Worm (Caenorhabditis elegans) whole organism, L2 larva: Measurements from ENCODE around the gene F46B6.13.

ENCODE experiments used
- F13H6.1 ChIP-seq: sonication (generic microtip); optimal IDR thresholded peaks from 2 replicates; lab custom pipeline; 2016; ENCODE audit warnings: missing genetic modification characterization, missing compliant biosample characterization
- ZK546.5 ChIP-seq: sonication (generic microtip); optimal IDR thresholded peaks from 2 replicates; lab custom pipeline; 2017; ENCODE audit warnings: missing biosample characterization, missing genetic modification characterization
- alr-1 ChIP-seq: fragments of 150-350 bp; optimal IDR thresholded peaks from 2 replicates; lab custom pipeline; 2014; ENCODE audit warnings: missing biosample characterization, missing genetic modification characterization
- aly-2 ChIP-seq: fragments of 150-350 bp; optimal IDR thresholded peaks from 2 replicates; lab custom pipeline; 2014; ENCODE audit warnings: missing biosample characterization, missing genetic modification characterization
- ama-1 ChIP-seq: fragments of 150-350 bp; optimal IDR thresholded peaks from 2 replicates; lab custom pipeline; 2018; ENCODE audit warnings: inconsistent platforms
- blmp-1 ChIP-seq: sonication (generic microtip); optimal IDR thresholded peaks from 2 replicates; lab custom pipeline; 2017; ENCODE audit warnings: missing genetic modification characterization, mild to moderate bottlenecking, missing compliant biosample characterization, antibody characterized with exemption, moderate library complexity; ENCODE audit not compliant: insufficient read depth
- ceh-16 ChIP-seq: fragments of 150-350 bp; optimal IDR thresholded peaks from 2 replicates; lab custom pipeline; 2014; ENCODE audit warnings: missing biosample characterization, missing genetic modification characterization
- ceh-82 ChIP-seq: fragments of 150-350 bp; optimal IDR thresholded peaks from 2 replicates; lab custom pipeline; 2014; ENCODE audit warnings: missing biosample characterization, missing genetic modification characterization
- crh-2 ChIP-seq: sonication (generic microtip); optimal IDR thresholded peaks from 2 replicates; lab custom pipeline; 2017; ENCODE audit warnings: missing biosample characterization, missing genetic modification characterization
- dmd-4 ChIP-seq: sonication (generic microtip); optimal IDR thresholded peaks from 2 replicates; lab custom pipeline; 2017; ENCODE audit warnings: missing biosample characterization, missing genetic modification characterization
- egl-27 ChIP-seq: sonication (generic microtip); optimal IDR thresholded peaks from 3 replicates; lab custom pipeline; 2017; ENCODE audit warnings: missing biosample characterization, missing genetic modification reagents, missing genetic modification characterization
- elt-1 ChIP-seq: fragments of 150-350 bp; optimal IDR thresholded peaks from 2 replicates; lab custom pipeline; 2014; ENCODE audit warnings: missing biosample characterization, missing genetic modification characterization
- fos-1 ChIP-seq: fragments of 150-350 bp; optimal IDR thresholded peaks from 2 replicates; lab custom pipeline; 2014; ENCODE audit warnings: missing biosample characterization, missing genetic modification characterization
- gmeb-1 ChIP-seq: fragments of 150-350 bp; optimal IDR thresholded peaks from 2 replicates; lab custom pipeline; 2014; ENCODE audit warnings: missing biosample characterization, missing genetic modification characterization
- lin-11 ChIP-seq: fragments of 150-350 bp; sonication (generic microtip); optimal IDR thresholded peaks from 2 replicates; lab custom pipeline; 2014; ENCODE audit warnings: missing biosample characterization, missing genetic modification characterization, inconsistent platforms, mixed read lengths
- lin-13 ChIP-seq: fragments of 150-350 bp; optimal IDR thresholded peaks from 2 replicates; lab custom pipeline; 2014; ENCODE audit warnings: missing biosample characterization, missing genetic modification reagents, missing genetic modification characterization
- lin-39 ChIP-seq: fragments of 150-350 bp; optimal IDR thresholded peaks from 2 replicates; lab custom pipeline; 2014; ENCODE audit warnings: missing biosample characterization, missing genetic modification reagents, missing genetic modification characterization
- lsy-2 ChIP-seq, 2 experiments: fragments of 150-350 bp in 1 of 2; sonication (generic microtip) in 1 of 2; optimal IDR thresholded peaks; 2 replicates each; lab custom pipeline; 2014 to 2017; ENCODE audit warnings: missing biosample characterization in 2 of 2, missing genetic modification characterization in 2 of 2
- mab-5 ChIP-seq: fragments of 150-350 bp; optimal IDR thresholded peaks from 2 replicates; lab custom pipeline; 2014; ENCODE audit warnings: missing biosample characterization, missing genetic modification characterization
- mbf-1 ChIP-seq: sonication (generic microtip); optimal IDR thresholded peaks from 2 replicates; lab custom pipeline; 2017; ENCODE audit warnings: missing biosample characterization, missing genetic modification characterization
- nhr-10 ChIP-seq: sonication (generic microtip); optimal IDR thresholded peaks from 2 replicates; lab custom pipeline; 2017; ENCODE audit warnings: missing biosample characterization, missing genetic modification characterization
- nhr-12 ChIP-seq: fragments of 150-350 bp; optimal IDR thresholded peaks from 2 replicates; lab custom pipeline; 2014; ENCODE audit warnings: missing biosample characterization, missing genetic modification characterization
- nhr-129 ChIP-seq: fragments of 150-350 bp; optimal IDR thresholded peaks from 2 replicates; lab custom pipeline; 2014; ENCODE audit warnings: missing biosample characterization, missing genetic modification characterization
- nhr-23 ChIP-seq: fragments of 150-350 bp; optimal IDR thresholded peaks from 2 replicates; lab custom pipeline; 2014; ENCODE audit warnings: missing biosample characterization, missing genetic modification reagents, missing genetic modification characterization
- nhr-237 ChIP-seq: fragments of 150-350 bp; optimal IDR thresholded peaks from 2 replicates; lab custom pipeline; 2014; ENCODE audit warnings: missing biosample characterization, missing genetic modification characterization
- nhr-25 ChIP-seq: fragments of 150-350 bp; sonication (generic microtip); optimal IDR thresholded peaks from 3 replicates; lab custom pipeline; 2014; ENCODE audit warnings: missing biosample characterization, missing genetic modification characterization
- nhr-6 ChIP-seq: fragments of 150-350 bp; optimal IDR thresholded peaks from 2 replicates; lab custom pipeline; 2014; ENCODE audit warnings: missing biosample characterization, missing genetic modification characterization
- nhr-77 ChIP-seq: fragments of 150-350 bp; optimal IDR thresholded peaks from 2 replicates; lab custom pipeline; 2014; ENCODE audit warnings: missing biosample characterization, missing genetic modification characterization
- peb-1 ChIP-seq: fragments of 150-350 bp; optimal IDR thresholded peaks from 2 replicates; lab custom pipeline; 2014; ENCODE audit warnings: missing biosample characterization, missing genetic modification characterization
- skn-1 ChIP-seq: sonication (generic microtip); optimal IDR thresholded peaks from 2 replicates; lab custom pipeline; 2017; ENCODE audit warnings: missing biosample characterization, missing genetic modification characterization
- sma-3 ChIP-seq: sonication (generic microtip); optimal IDR thresholded peaks from 2 replicates; lab custom pipeline; 2016; ENCODE audit warnings: missing genetic modification reagents, missing genetic modification characterization, missing compliant biosample characterization
- sma-9 ChIP-seq, 2 experiments: fragments of 150-350 bp in 1 of 2; sonication (generic microtip) in 1 of 2; optimal IDR thresholded peaks; 2 replicates each; lab custom pipeline; 2014 to 2016; ENCODE audit warnings: missing genetic modification characterization in 2 of 2, mild to moderate bottlenecking in 1 of 2, missing biosample characterization in 1 of 2, missing compliant biosample characterization in 1 of 2, missing genetic modification reagents in 1 of 2, moderate library complexity in 1 of 2
- snpc-4 ChIP-seq: fragments of 150-350 bp; optimal IDR thresholded peaks from 2 replicates; lab custom pipeline; 2014; ENCODE audit warnings: missing biosample characterization, missing genetic modification characterization
- unc-62 ChIP-seq: fragments of 150-350 bp; optimal IDR thresholded peaks from 2 replicates; lab custom pipeline; 2014; ENCODE audit warnings: missing biosample characterization, missing genetic modification reagents, missing genetic modification characterization
- ztf-1 ChIP-seq: fragments of 200-800 bp; sonication (Bioruptor generic); conservative IDR thresholded peaks from 2 replicates; pipeline ENCODE4 v1.3.6; 2022; ENCODE audit warnings: missing genetic modification characterization, missing compliant biosample characterization
- ztf-4 ChIP-seq: fragments of 150-350 bp; optimal IDR thresholded peaks from 2 replicates; lab custom pipeline; 2014; ENCODE audit warnings: missing biosample characterization, missing genetic modification characterization

The F46B6.13 gene

ce11 chrV:9756242-9756641 lies 42.7 kb downstream of the F46B6.13 start, which contains the start of gene hrg-3 (continued):
- TF ChIP-seq nhr-6 (tag; lab: Kevin White, UChicago) (no peak), F13H6.1 (tag; lab: Kevin White, UChicago) (no peak)

ce11 chrV:9755725-9756124 lies 43.3 kb downstream of the F46B6.13 start, which contains the start of gene F58E6.8:
Gene F58E6.8, minus strand, starts transcription at chrV:9755825.
- TF ChIP-seq nhr-6 (tag; lab: Kevin White, UChicago) (no peak), nhr-77 (tag; lab: Kevin White, UChicago) (no peak), alr-1 (tag; lab: Kevin White, UChicago) (no peak), nhr-25 (tag; lab: Kevin White, UChicago) (no peak), skn-1 (tag; lab: Kevin White, UChicago) (no peak), ztf-4 (no peak), ZK546.5 (tag; lab: Kevin White, UChicago) (no peak), aly-2 (no peak), ama-1 (lab: Kevin White, UChicago) (no peak), crh-2 (tag; lab: Kevin White, UChicago) (no peak)

DNA sequence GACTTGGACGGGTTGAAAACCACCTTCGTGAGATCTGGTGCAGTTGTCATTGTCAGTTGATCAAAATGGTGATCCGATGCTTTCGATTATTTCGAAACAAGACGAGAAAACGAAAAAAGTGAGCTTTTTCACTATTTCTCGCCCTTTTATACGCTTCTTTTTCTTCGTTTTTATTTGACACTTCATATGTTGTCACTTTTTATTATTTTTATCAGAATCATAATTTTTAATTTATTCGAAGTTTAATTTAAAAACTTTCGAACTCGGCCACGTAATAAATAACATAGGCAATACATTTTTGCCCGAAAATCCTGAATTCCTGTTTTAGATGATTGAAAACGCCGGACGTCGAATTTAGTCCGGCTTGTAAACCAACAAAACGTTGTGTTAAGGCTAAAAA lies 44.5 kb downstream of the F46B6.13 start, which contains the start of gene F58E6.5:
Gene F58E6.5, minus strand, starts transcription at position 101 of the 400 bp plus-strand sequence.
- no peak for TF ChIP-seq nhr-25 (tag; lab: Kevin White, UChicago)
- TF ChIP-seq lin-11 (tag; lab: Kevin White, UChicago), result no peak
- TF ChIP-seq elt-1 (tag; lab: Kevin White, UChicago), result no peak
- no peak for TF ChIP-seq ama-1 (lab: Kevin White, UChicago)
- no peak for TF ChIP-seq nhr-10 (tag; lab: Kevin White, UChicago)
- no peak for TF ChIP-seq nhr-12
- no peak for TF ChIP-seq lsy-2 (tag; optimal IDR thresholded peaks at IDR 0.05; lab: Kevin White, UChicago)
- TF ChIP-seq alr-1 (tag; lab: Kevin White, UChicago), result no peak
- no peak for TF ChIP-seq nhr-77 (tag; lab: Kevin White, UChicago)
- TF ChIP-seq lin-13, result no peak
- no peak for TF ChIP-seq dmd-4 (tag; lab: Kevin White, UChicago)
- TF ChIP-seq mbf-1, result no peak
- no peak for TF ChIP-seq snpc-4 (tag; lab: Kevin White, UChicago)
- no peak for TF ChIP-seq peb-1 (tag; lab: Kevin White, UChicago)
- TF ChIP-seq nhr-237 (tag; lab: Kevin White, UChicago), result no peak
- no peak for TF ChIP-seq ZK546.5 (tag; lab: Kevin White, UChicago)
- no peak for TF ChIP-seq aly-2
- no peak for TF ChIP-seq nhr-23 (tag; lab: Kevin White, UChicago)
- TF ChIP-seq blmp-1 (tag; lab: Kevin White, UChicago), result no peak

- TF ChIP-seq ztf-4, result no peak
- TF ChIP-seq nhr-6 (tag; lab: Kevin White, UChicago), result no peak
- no peak for TF ChIP-seq snpc-4 (tag; lab: Kevin White, UChicago)
- TF ChIP-seq fos-1 (tag; lab: Kevin White, UChicago), result no peak
- no peak for TF ChIP-seq ztf-1
- TF ChIP-seq alr-1 (tag; lab: Kevin White, UChicago), result no peak
- TF ChIP-seq nhr-129 (tag; lab: Kevin White, UChicago), result no peak
- no peak for TF ChIP-seq mab-5
- no peak for TF ChIP-seq sma-3 (GFP tag; lab: Kevin White, UChicago)
- no peak for TF ChIP-seq egl-27
- TF ChIP-seq ama-1 (lab: Kevin White, UChicago), result no peak
- no peak for TF ChIP-seq lin-39
- TF ChIP-seq dmd-4 (tag; lab: Kevin White, UChicago), result no peak
- TF ChIP-seq ceh-82 (tag; lab: Kevin White, UChicago), result no peak
- TF ChIP-seq sma-9 (GFP tag; optimal IDR thresholded peaks at IDR 0.05; lab: Kevin White, UChicago), result no peak
- no peak for TF ChIP-seq sma-9 (tag; optimal IDR thresholded peaks at IDR 0.05; lab: Kevin White, UChicago)
- TF ChIP-seq gmeb-1 (tag; lab: Kevin White, UChicago), result no peak
- no peak for TF ChIP-seq peb-1 (tag; lab: Kevin White, UChicago)
- no peak for TF ChIP-seq nhr-23 (tag; lab: Kevin White, UChicago)
- no peak for TF ChIP-seq aly-2
- TF ChIP-seq nhr-77 (tag; lab: Kevin White, UChicago), result no peak
Observed at ce11 chrV:9753554-9753953, 45.4 kb downstream of the F46B6.13 start.

DNA sequence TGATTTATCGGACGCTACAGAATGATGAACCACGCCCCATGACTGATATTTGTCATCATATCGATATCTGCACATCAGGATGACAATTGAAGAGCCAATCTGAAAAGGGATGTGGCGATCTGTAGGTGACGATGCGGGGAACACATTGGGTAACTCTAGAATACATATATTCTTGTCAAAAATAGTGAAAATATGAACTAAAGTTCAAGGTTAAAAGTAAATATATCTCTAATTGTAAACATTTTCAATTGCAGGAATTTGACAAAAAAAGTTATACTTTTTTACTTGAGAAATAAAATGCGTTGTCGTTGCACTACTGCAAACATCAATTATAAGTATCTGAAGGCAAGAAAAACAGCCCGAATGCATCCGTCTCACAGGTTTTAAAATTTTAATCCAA lies 46.1 kb downstream of the F46B6.13 start, which contains the start of gene F58E6.6:
Gene F58E6.6, minus strand, starts transcription at position 101 of the 400 bp plus-strand sequence.
- TF ChIP-seq ZK546.5 (tag; lab: Kevin White, UChicago) (no peak), nhr-6 (tag; lab: Kevin White, UChicago) (no peak), ceh-16 (tag; lab: Kevin White, UChicago) (no peak), peb-1 (tag; lab: Kevin White, UChicago) (no peak), lin-39 (no peak), unc-62 (GFP tag; lab: Kevin White, UChicago) (no peak), alr-1 (tag; lab: Kevin White, UChicago) (no peak), sma-3 (GFP tag; lab: Kevin White, UChicago) (no peak), aly-2 (no peak), nhr-237 (tag; lab: Kevin White, UChicago) (no peak), egl-27 (no peak), ztf-4 (no peak), crh-2 (tag; lab: Kevin White, UChicago) (no peak)
